Fruit fly (Drosophila melanogaster) whole organism, adult: ENCODE results near the gene Gga.

Experiments used
- CG12768 ChIP-seq: fragments of 200-800 bp; sonication (Bioruptor generic); optimal IDR thresholded peaks from 2 replicates; lab custom pipeline; 2017; ENCODE audit warnings: missing biosample characterization, missing genetic modification characterization, mild to moderate bottlenecking, moderate library complexity, missing genetic modification reagents
- CG33017 ChIP-seq: fragments of 200-800 bp; sonication (Bioruptor generic); optimal IDR thresholded peaks from 2 replicates; lab custom pipeline; 2018; ENCODE audit warnings: missing biosample characterization, mild to moderate bottlenecking, missing genetic modification characterization, moderate library complexity
- CG7045 ChIP-seq: fragments of 200-800 bp; sonication (Bioruptor generic); optimal IDR thresholded peaks from 2 replicates; lab custom pipeline; 2017; ENCODE audit warnings: missing biosample characterization, mild to moderate bottlenecking, missing genetic modification characterization
- CG7101 ChIP-seq: fragments of 200-800 bp; sonication (Bioruptor generic); optimal IDR thresholded peaks from 2 replicates; lab custom pipeline; 2018; ENCODE audit warnings: missing biosample characterization, mild to moderate bottlenecking, missing genetic modification characterization, moderate library complexity

- TF ChIP-seq CG7101 (tag; lab: Kevin White, UChicago), result no peak
- no peak for TF ChIP-seq CG12768 (GFP tag; lab: Kevin White, UChicago)
- TF ChIP-seq CG33017, result no peak
- TF ChIP-seq CG7045, result no peak
These were observed 1.4 kb upstream of the Gga start for dm6 chrX:9599158-9600082.
